Worm (Caenorhabditis elegans) whole organism, dauer: ENCODE results near the gene gst-29.
"Not testable (repeated sequence)": the region's sequence is repeated elsewhere in the genome, so short reads cannot be mapped to it uniquely, and the experiment has no call there.

ENCODE experiments used
- unc-62 ChIP-seq: sonication (generic microtip); optimal IDR thresholded peaks from 2 replicates; lab custom pipeline; 2017; ENCODE audit warnings: missing biosample characterization, missing genetic modification reagents, missing genetic modification characterization

gst-29 gene

DNA sequence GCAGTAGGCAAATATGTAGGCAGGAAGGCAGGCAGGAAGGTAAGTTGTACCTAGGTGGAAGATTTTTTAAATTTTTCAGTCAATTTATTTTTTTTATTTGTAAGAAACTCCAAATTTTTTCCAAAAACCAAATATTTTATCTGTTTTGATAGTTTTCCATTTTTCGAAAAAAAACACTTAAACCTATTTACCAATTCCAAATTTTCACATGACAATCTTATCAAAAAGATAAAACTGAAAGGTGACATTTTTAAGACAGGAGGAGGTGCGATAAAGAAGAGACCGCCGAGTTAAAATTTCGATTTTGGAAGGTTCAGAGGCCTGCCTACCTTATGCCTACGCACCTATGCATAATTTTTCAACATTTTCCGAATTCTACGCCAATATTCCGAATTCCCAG lies 21.3 kb upstream of the gst-29 start:
- TF ChIP-seq unc-62 (GFP tag; lab: Kevin White, UChicago), result no peak

DNA sequence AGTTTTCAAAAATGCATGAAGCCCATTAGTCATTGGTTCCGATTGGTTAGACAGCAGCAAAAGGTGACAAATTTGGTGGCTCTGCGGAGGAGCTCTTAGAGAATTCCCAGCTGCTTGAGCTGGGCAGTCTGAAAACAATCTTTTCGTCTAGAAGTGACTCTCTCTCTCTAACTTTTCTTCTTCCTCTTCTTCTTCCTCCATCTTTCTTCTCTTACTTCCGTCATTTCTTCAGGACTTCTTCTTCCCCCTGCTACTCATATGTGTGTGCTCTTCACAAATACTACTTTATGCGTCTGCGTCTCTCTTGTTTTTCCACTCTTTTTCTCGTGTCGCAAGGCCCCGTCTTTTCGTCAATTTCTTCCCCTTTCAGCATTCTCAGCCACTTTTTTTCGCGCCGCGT lies 20.3 kb upstream of the gst-29 start:
- no peak for TF ChIP-seq unc-62 (GFP tag; lab: Kevin White, UChicago)

DNA sequence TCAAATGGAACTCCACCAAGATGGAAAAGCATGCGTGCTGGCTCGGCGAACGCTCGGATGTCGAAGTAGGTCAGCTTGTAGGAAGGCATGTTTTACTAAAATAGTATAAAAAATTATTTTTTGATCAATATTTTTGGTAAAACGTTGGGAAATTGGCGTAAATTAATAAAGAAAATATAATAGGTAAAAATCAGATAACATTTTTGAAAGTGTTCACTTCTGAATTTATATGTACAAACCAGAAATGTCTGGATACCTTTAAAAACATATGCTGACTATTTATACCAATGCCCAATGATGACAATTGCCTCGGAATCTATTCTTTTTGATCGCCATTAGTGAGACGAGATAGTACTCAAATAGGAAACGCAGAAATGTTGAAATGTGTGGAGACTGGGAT lies 15.6 kb upstream of the gst-29 start, which contains the start of gene gst-35:
gst-35 (minus strand) TSS at position 101 of the 400 bp plus-strand sequence.
- no peak for TF ChIP-seq unc-62 (GFP tag; lab: Kevin White, UChicago)

DNA sequence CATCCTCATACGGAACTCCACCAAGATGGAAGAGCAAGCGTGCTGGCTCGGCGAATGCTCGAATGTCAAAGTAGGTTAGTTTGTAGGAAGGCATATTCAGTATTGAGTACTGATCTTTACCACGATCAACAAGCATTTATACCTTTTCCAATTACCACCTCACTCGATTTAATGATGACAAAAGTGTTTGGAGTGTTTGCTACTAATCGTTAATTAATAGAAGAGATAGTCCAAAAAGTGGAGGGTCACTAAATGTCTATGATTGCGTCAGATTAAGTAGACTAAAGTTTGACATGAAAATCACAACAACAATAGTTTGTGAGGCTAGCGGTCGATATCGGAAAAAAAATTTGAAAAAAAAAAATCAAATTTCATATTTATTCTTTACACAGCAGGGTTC lies 13.5 kb upstream of the gst-29 start, which contains the start of gene gst-34:
gst-34 (minus strand) TSS at position 101 of the 400 bp plus-strand sequence.
- no peak for TF ChIP-seq unc-62 (GFP tag; lab: Kevin White, UChicago)

DNA sequence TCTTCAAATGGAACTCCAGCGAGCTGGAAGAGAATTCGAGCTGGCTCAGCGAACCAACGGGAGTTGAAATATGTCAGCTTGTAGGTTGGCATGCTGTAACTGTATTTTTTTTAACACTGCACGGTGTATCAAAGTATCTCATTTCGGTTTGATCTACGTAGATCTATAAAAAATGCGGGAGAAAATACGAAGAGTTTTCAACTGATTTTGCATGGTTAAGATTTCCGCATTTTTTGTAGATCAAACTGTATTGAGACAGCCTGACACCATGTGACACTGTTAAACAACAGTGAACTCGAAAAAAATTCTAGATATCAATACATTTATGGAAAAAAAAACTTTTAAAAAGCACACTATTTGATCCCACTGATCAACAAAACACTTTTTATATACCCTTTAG lies 8.8 kb upstream of the gst-29 start, which contains the start of gene gst-32:
gst-32 (minus strand) TSS at position 101 of the 400 bp plus-strand sequence.
- TF ChIP-seq unc-62 (GFP tag; lab: Kevin White, UChicago), result no peak

DNA sequence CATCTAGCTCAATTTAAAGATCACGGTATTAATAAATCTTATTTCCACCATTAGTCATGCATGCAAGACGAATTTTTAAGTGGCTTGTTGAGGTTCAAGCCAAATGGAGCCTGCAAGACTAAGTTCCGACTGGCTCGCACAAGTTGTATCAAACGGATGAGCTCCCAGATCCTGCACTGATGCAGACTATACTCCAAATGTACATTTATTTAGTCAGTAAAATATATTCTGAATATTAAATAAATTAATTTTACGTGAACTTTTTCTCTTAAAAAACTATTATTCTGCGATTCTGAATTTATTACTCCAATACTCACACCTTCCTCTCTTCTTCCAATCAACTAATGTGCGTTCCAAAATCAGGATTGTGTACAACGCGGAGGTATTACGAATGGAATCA lies 6.0 kb upstream of the gst-29 start, which contains the start of gene Y53F4B.36:
Y53F4B.36 (plus strand) TSS at position 301 of the 400 bp plus-strand sequence.
- TF ChIP-seq unc-62 (GFP tag; lab: Kevin White, UChicago), result no peak

DNA sequence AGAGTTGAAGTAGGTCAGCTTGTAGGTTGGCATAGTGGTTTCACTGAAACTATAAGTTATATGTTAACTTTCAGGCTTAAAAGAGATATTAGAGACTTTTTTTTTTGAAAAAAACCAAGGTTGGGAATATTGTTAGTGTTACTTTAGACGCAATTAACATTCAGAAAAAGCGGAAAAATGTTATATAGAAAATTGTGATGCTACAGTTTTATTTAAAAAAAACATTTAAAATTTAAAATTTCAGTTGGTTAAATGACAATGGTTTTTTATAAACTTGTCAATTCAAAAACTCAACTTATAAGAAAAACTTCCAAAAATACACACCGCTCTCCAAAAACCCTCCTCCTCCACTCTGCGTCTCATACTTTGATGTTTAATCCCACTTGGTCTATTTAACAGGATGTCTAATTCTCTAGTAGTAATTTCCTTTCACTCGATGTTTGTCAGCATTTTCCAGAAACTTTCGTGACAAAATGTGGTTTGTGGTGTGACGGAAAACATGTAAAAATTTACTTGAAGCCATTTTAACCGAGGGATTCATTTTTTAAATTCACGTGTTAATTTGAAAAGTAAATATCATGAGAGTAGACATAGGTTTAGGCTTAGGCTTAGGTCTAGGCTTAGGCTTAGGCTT lies 5.4 kb upstream of the gst-29 start, which contains the start of gene gst-31:
gst-31 (minus strand) TSS at position 51 of the 634 bp plus-strand sequence.
- TF ChIP-seq unc-62 (GFP tag; lab: Kevin White, UChicago), result no peak

DNA sequence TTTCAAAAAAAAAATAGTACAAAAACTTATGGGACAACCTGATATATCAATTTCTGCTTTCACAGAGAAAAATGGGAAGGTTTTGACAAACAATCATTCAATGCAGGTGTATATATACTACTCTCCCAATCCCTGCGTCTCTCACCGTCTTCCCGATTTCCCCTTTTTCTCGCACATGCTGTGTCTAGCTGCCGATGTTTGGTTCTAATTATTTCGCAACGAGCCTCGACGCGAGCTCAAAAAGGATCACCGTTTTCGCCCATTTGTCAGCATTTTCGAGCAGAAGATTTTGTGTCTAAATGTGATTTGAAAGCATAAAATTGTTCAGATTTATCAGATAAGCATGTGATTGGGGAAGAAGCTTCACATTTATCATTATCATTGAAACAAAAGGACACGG lies 3.5 kb upstream of the gst-29 start:
- TF ChIP-seq unc-62 (GFP tag; lab: Kevin White, UChicago), result no peak

DNA sequence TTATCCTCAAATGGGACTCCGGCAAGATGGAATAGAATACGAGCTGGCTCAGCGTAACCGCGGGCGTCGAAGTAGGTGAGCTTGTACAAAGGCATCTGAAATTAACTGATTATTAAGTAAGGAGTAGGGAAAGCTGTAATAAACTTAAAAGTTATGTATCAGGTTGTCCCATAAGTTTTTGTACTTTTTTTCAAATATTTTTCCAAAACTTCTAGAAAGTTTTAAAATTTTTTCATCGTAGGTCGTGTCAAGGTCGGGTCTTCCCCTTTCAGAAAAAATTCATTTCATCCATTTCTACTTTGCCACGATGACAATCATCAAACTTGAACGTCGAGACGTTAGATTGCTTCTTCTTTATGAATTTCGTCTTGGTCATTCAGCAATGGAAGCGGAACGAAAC lies 2.2 kb upstream of the gst-29 start, which contains the start of gene gst-39:
gst-39 (minus strand) TSS at position 101 of the 400 bp plus-strand sequence.
- not testable (repeated sequence) for TF ChIP-seq unc-62 (GFP tag; lab: Kevin White, UChicago)

DNA sequence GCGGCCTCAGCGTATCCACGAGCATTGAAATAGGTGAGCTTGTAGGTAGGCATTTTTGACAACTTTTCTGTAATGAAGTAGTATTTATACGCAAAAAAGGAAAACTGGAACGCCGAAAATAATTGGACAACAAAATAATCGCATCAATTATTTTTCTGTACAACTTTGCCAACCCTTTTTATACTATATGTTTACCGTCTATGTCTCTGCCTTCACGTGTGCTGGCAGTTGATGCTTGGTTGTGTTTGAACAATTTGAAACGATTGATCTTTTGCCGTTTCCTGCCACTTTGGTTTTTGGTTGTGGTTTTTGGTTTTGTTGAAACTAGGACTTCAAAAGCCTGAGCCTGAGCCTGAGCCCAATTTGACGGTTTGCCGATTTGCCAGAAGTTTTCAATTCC lies 2.3 kb downstream of the gst-29 start, which contains the start of gene gst-28:
gst-28 (minus strand) TSS at position 238 of the 400 bp plus-strand sequence.
- no peak for TF ChIP-seq unc-62 (GFP tag; lab: Kevin White, UChicago)

DNA sequence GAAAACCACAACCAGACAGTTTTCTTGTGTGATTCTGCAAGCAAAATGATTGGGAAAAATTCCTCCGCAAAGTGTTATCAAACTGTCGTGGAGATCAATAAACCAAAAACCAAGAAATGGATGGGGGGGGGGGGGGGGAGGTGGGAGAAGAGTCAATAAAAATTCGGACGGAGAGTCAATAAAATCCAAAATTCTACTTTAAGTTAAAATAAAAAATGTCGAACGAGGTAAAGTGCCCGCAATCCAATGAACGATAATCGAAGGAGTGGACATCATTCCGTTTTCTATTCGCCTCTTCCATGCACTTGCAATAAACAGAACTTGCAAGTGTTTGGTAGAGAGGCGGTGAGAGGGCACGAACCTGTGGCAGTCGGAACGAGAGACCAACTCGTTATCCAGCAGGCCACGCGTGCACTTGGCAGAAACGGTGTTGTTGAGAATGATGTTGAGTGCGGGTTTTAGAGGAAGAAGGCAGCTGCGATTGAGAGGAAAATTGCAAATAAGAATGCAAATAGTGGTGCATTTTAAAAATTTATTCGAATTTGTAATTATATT lies 3.9 kb downstream of the gst-29 start, which contains the start of gene gst-27:
gst-27 (minus strand) TSS at position 51 of the 555 bp plus-strand sequence.
- TF ChIP-seq unc-62 (GFP tag; lab: Kevin White, UChicago), result no peak

DNA sequence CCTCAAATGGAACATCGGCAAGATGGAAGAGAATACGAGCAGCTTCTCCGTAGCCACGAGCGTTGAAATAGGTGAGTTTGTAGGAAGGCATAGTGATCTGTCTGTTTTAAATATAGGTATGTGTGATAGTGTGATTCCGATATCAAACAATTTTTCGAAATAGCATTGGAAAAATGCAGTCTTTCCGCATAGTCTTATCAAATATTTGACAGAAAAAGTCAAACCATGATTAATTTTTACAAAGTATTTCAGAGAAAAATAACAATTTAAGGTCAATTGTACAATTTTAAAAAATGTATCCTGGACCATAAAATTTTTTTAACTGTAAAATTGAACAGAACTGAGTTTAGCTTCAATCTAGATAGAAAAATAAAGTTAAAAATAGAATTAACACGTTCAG lies 5.2 kb downstream of the gst-29 start, which contains the start of gene gst-26:
gst-26 (minus strand) TSS at position 101 of the 400 bp plus-strand sequence.
- no peak for TF ChIP-seq unc-62 (GFP tag; lab: Kevin White, UChicago)

DNA sequence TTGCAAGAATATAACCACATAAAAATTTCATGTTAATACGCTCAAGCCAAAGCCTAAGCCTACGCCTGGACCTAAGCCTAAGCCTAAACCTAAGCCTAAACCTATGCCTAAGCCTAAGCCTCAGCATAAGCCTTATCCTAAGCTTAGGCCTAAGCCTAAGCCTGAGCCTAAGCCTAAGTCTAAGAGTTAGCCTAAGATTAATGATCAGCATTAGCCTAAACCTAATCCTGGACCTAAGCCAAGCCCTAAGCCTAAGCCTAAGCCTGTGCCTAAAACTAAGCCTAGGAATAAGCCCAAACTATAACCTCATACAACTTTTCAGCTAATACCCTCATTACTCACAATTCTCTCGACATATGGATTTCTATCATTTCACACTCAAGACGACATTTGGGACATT lies 11.3 kb downstream of the gst-29 start:
- no peak for TF ChIP-seq unc-62 (GFP tag; lab: Kevin White, UChicago)

DNA sequence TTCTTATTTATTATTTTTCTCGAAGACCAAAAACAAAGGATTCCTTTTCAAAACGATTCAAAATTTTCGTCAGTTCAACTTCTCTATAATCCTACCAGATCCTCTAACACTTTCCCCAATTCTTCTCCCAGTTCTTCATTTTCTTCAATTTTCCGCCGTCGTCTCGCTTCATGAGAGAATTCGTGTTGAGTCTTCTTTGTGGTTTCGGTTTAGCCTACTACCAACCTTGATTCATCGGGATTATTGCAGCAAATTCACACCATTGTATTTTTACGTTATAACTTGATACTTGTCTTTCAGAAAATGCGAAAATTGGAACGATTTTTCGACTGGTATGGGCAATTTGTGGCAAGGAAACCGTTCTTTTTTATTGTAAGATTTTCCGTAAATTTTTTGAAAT lies 11.8 kb downstream of the gst-29 start, which contains the start of gene ptr-20:
ptr-20 (plus strand) TSS at position 301 of the 400 bp plus-strand sequence.
- no peak for TF ChIP-seq unc-62 (GFP tag; lab: Kevin White, UChicago)

DNA sequence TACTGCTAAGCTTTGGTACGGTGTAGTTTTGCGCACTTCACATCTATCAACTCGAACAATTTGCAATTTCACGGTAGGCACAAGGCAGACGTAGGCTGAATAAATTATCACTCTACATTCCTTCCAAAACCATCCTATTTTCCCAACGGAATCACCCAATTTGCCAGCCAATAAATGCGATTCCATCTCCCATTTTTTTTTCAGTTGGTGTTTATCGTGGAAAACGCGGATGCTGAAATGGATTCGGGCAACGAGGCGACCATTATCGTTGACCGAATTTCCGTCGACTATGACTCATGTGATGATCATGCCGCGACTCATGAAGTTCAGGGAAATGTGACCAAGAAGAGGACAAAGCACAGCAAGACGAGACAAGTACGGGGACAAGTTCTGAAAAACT lies 21.2 kb downstream of the gst-29 start:
- TF ChIP-seq unc-62 (GFP tag; lab: Kevin White, UChicago), result no peak

DNA sequence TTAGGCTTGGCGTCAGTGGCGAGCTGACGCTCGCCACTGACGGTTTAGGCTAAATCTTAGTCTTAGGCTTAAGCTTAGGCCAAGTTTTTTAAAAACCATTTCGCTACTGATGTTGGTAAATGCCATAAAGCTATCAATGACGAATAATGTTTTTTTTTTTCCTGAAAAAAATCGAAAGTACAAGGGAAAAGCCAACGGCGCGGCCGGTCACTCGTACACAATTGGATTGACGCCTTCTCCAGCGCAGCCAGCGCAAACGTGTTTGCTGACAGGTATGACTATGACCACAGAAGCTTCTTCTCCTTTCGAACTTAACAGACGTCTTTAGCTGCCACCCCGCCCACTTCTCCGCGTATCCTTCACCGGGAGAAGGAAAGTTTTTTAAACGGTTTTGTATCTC lies 24.1 kb downstream of the gst-29 start, which contains the start of gene Y53F4B.27:
Y53F4B.27 (plus strand) TSS at position 301 of the 400 bp plus-strand sequence.
- TF ChIP-seq unc-62 (GFP tag; lab: Kevin White, UChicago), result no peak
